Worm (Caenorhabditis elegans) whole organism, L4 larva: ENCODE results near the gene K09G1.2.

ENCODE experiments used
- F49E8.2 ChIP-seq: sonication (generic microtip); optimal IDR thresholded peaks from 2 replicates; lab custom pipeline; 2016; ENCODE audit warnings: missing compliant biosample characterization, mild to moderate bottlenecking, missing genetic modification characterization, borderline replicate concordance
- R02D3.7 ChIP-seq: fragments of 150-350 bp; sonication (generic microtip); optimal IDR thresholded peaks from 3 replicates; lab custom pipeline; 2014; ENCODE audit warnings: missing biosample characterization, missing genetic modification characterization
- hlh-11 ChIP-seq: fragments of 200-800 bp; sonication (Bioruptor generic); optimal IDR thresholded peaks from 2 replicates; lab custom pipeline; 2018; ENCODE audit warnings: mild to moderate bottlenecking, missing genetic modification characterization, missing compliant biosample characterization
- hmg-1.1 ChIP-seq: fragments of 200-800 bp; sonication (Bioruptor generic); IDR thresholded peaks from 2 replicates; pipeline ENCODE4 v1.3.6; 2022; ENCODE audit warnings: missing genetic modification reagents, missing genetic modification characterization, missing compliant biosample characterization
- lin-39 ChIP-seq: fragments of 150-350 bp; optimal IDR thresholded peaks from 2 replicates; lab custom pipeline; 2014; ENCODE audit warnings: missing biosample characterization, missing genetic modification reagents, missing genetic modification characterization

DNA sequence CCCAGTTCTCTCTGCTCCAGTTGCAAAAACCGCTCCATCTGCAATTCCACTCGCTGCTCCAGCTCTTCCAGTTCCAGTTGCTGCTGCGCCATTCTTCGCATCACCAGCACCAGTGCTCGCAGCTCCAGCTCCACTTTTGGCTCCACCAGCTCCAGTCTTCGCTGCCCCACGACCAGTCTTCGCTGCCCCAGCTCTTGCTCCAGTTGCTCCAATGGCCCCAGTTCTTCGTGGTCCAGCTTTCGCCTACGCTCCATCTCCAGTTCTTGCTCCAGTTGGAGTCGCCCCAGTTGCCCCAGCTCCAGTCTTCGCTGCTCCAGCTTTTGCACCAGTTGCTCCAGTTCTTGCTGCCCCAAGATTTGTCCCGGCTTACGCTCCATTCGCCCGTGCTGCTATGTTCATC lies 30.0 kb downstream of the K09G1.2 start:
- no peak for TF ChIP-seq R02D3.7 (tag; lab: Kevin White, UChicago)
- no peak for TF ChIP-seq hlh-11 (tag; lab: Kevin White, UChicago)
- TF ChIP-seq F49E8.2, result no peak
- no peak for TF ChIP-seq lin-39 (tag; lab: Kevin White, UChicago)
- TF ChIP-seq hmg-1.1 (GFP tag; lab: Robert Waterston, UW), result no peak
